Worm (Caenorhabditis elegans): Measurements from ENCODE around the gene hlh-12.

The hlh-12 gene

ce11 chrIV:8523981-8524380 lies 44.7 kb upstream of the hlh-12 start:
- TF ChIP-seq lsy-2 (tag; optimal IDR thresholded peaks at IDR 0.05): no peak

ce11 chrIV:8520594-8520993 lies 41.3 kb upstream of the hlh-12 start, which contains the start of gene pkg-2:
Gene pkg-2, plus strand, starts transcription at chrIV:8520894.
- TF ChIP-seq lsy-2 (tag; optimal IDR thresholded peaks at IDR 0.05): no peak

DNA sequence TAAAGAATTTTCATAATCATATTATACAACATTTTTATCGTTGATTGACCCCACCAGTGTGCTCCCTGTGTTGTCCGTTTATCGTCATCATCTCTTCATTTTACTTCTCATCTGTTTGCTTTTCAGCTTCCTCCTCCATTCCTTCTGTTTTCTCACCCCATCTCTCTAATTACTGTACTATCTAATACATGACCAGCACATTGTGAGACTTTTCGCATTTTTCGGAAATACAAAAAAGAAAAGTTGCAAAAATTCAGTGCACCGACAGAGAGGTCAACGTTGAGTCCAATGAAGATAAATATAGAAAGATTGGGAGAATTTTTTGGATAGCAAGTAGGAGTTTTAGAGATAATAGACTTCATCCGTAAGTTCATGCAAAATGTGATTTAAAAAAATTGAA lies 40.7 kb upstream of the hlh-12 start:
- TF ChIP-seq nhr-28 (tag; optimal IDR thresholded peaks at IDR 0.05) (no peak), zip-8 (tag; optimal IDR thresholded peaks at IDR 0.05) (no peak), ceh-43 (GFP tag; optimal IDR thresholded peaks at IDR 0.05) (no peak), ham-2 (GFP tag; optimal IDR thresholded peaks at IDR 0.05) (no peak), nhr-12 (tag; optimal IDR thresholded peaks at IDR 0.05) (no peak), nhr-2 (tag; optimal IDR thresholded peaks at IDR 0.05) (no peak), sptf-1 (tag; optimal IDR thresholded peaks at IDR 0.05) (no peak), blmp-1 (tag; optimal IDR thresholded peaks at IDR 0.05) (no peak), lsy-2 (tag; optimal IDR thresholded peaks at IDR 0.05) (no peak), nhr-237 (tag; optimal IDR thresholded peaks at IDR 0.05) (no peak), mep-1 (tag; optimal IDR thresholded peaks at IDR 0.05) (no peak), ztf-11 (tag; optimal IDR thresholded peaks at IDR 0.05) (no peak), lin-32 (GFP tag; optimal IDR thresholded peaks at IDR 0.05) (no peak), ceh-83 (GFP tag; optimal IDR thresholded peaks at IDR 0.05) (no peak), bed-3 (GFP tag; optimal IDR thresholded peaks at IDR 0.05) (no peak), nhr-76 (tag; optimal IDR thresholded peaks at IDR 0.05) (no peak), mab-5 (tag; optimal IDR thresholded peaks at IDR 0.05) (no peak), tbx-8 (GFP tag; optimal IDR thresholded peaks at IDR 0.05) (no peak)

ce11 chrIV:8514546-8514945 lies 35.3 kb upstream of the hlh-12 start:
- TF ChIP-seq ztf-11 (tag; optimal IDR thresholded peaks at IDR 0.05): no peak

ce11 chrIV:8513619-8514018 lies 34.4 kb upstream of the hlh-12 start, which contains the start of gene cks-1:
Gene cks-1, plus strand, starts transcription at chrIV:8513919.
- TF ChIP-seq elt-1 (tag; optimal IDR thresholded peaks at IDR 0.05; ENCODE audit: borderline replicate concordance, insufficient read depth): no peak
- TF ChIP-seq sem-2 (GFP tag; optimal IDR thresholded peaks at IDR 0.05): no peak
- no peak for TF ChIP-seq hlh-1 (tag; optimal IDR thresholded peaks at IDR 0.05)
- TF ChIP-seq mep-1 (tag; optimal IDR thresholded peaks at IDR 0.05): no peak
- TF ChIP-seq blmp-1 (tag; optimal IDR thresholded peaks at IDR 0.05): no peak
- TF ChIP-seq flh-1 (GFP tag; optimal IDR thresholded peaks at IDR 0.05): no peak
- no peak for TF ChIP-seq lsy-2 (tag; optimal IDR thresholded peaks at IDR 0.05)
- no peak for TF ChIP-seq lin-13 (tag; optimal IDR thresholded peaks at IDR 0.05)
- TF ChIP-seq tbx-8 (GFP tag; optimal IDR thresholded peaks at IDR 0.05): no peak
- no peak for TF ChIP-seq mls-2 (tag; optimal IDR thresholded peaks at IDR 0.05)
- TF ChIP-seq mab-5 (tag; optimal IDR thresholded peaks at IDR 0.05): no peak

DNA sequence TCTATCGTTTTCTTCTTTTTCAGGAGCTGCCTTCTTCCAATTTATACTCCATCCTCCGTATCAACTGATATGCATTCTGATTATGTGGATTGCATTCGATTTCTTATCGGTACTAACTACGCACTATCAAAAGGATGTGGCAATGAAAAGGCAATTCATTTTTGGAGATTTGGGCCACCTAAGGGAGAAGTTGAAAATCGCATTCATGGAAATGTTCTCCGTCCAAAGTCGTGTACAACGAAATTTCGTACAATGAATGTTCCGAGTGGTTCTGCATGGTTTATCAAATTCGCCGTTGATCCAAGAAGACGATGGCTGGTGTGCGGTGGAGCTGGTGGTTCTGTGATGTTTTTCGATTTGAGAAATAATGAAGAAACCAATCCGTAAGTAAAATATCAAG lies 33.4 kb upstream of the hlh-12 start, which contains the start of gene C09G4.4:
Gene C09G4.4, plus strand, starts transcription at position 301 of the 400 bp plus-strand sequence.
- no peak for TF ChIP-seq flh-1 (GFP tag; optimal IDR thresholded peaks at IDR 0.05)

DNA sequence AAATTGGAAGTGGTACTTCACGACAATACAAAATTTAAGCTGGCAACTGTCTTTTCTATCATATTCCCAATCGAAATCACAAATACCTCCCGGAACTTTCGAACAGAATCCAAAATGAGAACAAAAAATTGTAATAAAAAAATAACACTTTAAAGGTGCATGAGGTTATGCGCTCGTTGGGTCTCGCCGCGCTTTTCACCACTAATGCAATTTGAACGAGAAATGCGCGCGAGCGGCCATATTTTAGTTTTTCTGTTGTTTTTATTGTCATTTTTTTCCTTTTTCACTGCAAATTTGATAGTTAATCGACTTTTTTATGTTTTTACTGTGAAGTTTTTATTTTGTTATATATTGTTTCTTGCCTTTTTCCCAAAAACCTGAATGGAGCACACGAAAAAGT lies 31.8 kb upstream of the hlh-12 start, which contains the start of gene mes-6:
Gene mes-6, plus strand, starts transcription at position 229 of the 400 bp plus-strand sequence.
- TF ChIP-seq ztf-11 (tag; optimal IDR thresholded peaks at IDR 0.05) (no peak), mep-1 (tag; optimal IDR thresholded peaks at IDR 0.05) (peak; percentile 73), lin-13 (tag; optimal IDR thresholded peaks at IDR 0.05) (peak; percentile 47), lin-32 (GFP tag; optimal IDR thresholded peaks at IDR 0.05) (no peak), lsy-2 (tag; optimal IDR thresholded peaks at IDR 0.05) (peak; percentile 57), elt-3 (tag; optimal IDR thresholded peaks at IDR 0.05) (no peak), ces-1 (GFP tag; optimal IDR thresholded peaks at IDR 0.05) (peak; percentile 96), ceh-83 (GFP tag; optimal IDR thresholded peaks at IDR 0.05) (no peak), mls-2 (tag; optimal IDR thresholded peaks at IDR 0.05) (no peak), mab-5 (tag; optimal IDR thresholded peaks at IDR 0.05) (no peak), unc-39 (tag; optimal IDR thresholded peaks at IDR 0.05) (no peak)
